Fruit fly (Drosophila melanogaster): Measurements from ENCODE around the gene CG10553.

The CG10553 gene

dm6 chr3R:25309175-25309574 is 8.7 kb downstream of the CG10553 start:
- no peak for TF ChIP-seq esn (GFP tag; optimal IDR thresholded peaks at IDR 0.05)
- TF ChIP-seq vri (GFP tag; optimal IDR thresholded peaks at IDR 0.05), result peak; percentile 9

dm6 chr3R:25308228-25308627 is 9.7 kb downstream of the CG10553 start, which contains the start of gene CG10550:
Gene CG10550, minus strand, starts transcription at chr3R:25308391.
- TF ChIP-seq Ets96B (tag; optimal IDR thresholded peaks at IDR 0.05), result no peak
- no peak for TF ChIP-seq Hr4 (GFP tag; optimal IDR thresholded peaks at IDR 0.05)
- TF ChIP-seq acj6 (GFP tag; optimal IDR thresholded peaks at IDR 0.05), result no peak
- no peak for TF ChIP-seq Sox14 (GFP tag; optimal IDR thresholded peaks at IDR 0.05)
- TF ChIP-seq CG10631 (GFP tag; optimal IDR thresholded peaks at IDR 0.05), result no peak
- TF ChIP-seq Ets21C (GFP tag; optimal IDR thresholded peaks at IDR 0.05), result no peak
- no peak for TF ChIP-seq Met (GFP tag; optimal IDR thresholded peaks at IDR 0.05)
- TF ChIP-seq Sox15 (GFP tag; optimal IDR thresholded peaks at IDR 0.05), result no peak
- TF ChIP-seq CG11294 (GFP tag; IDR thresholded peaks at IDR 0.05), result no peak
- no peak for TF ChIP-seq fkh (GFP tag; optimal IDR thresholded peaks at IDR 0.05)
- TF ChIP-seq CG11762 (GFP tag; optimal IDR thresholded peaks at IDR 0.05; ENCODE audit: insufficient read depth), result no peak
- no peak for TF ChIP-seq ss (GFP tag; optimal IDR thresholded peaks at IDR 0.05)
- no peak for TF ChIP-seq Eip93F (GFP tag; optimal IDR thresholded peaks at IDR 0.05)
- TF ChIP-seq CG4318 (GFP tag; optimal IDR thresholded peaks at IDR 0.05), result no peak
- TF ChIP-seq CG11902 (GFP tag; optimal IDR thresholded peaks at IDR 0.05), result no peak
- TF ChIP-seq lz (GFP tag; optimal IDR thresholded peaks at IDR 0.05), result no peak
- no peak for TF ChIP-seq topi (GFP tag; optimal IDR thresholded peaks at IDR 0.05)

- no peak for TF ChIP-seq CG11902 (GFP tag; optimal IDR thresholded peaks at IDR 0.05)
- TF ChIP-seq OdsH (GFP tag; optimal IDR thresholded peaks at IDR 0.05), result no peak
- no peak for TF ChIP-seq esn (GFP tag; optimal IDR thresholded peaks at IDR 0.05)
- peak; percentile 26 for TF ChIP-seq vri (GFP tag; optimal IDR thresholded peaks at IDR 0.05)
- TF ChIP-seq eg (GFP tag; IDR thresholded peaks at IDR 0.05), result no peak
- no peak for TF ChIP-seq Hr39 (GFP tag; optimal IDR thresholded peaks at IDR 0.05)
- no peak for TF ChIP-seq CG7368 (GFP tag; optimal IDR thresholded peaks at IDR 0.05)
- TF ChIP-seq Hr38 (GFP tag; optimal IDR thresholded peaks at IDR 0.05), result no peak
- TF ChIP-seq Lpt (GFP tag; optimal IDR thresholded peaks at IDR 0.05), result no peak
- no peak for TF ChIP-seq Sox14 (GFP tag; optimal IDR thresholded peaks at IDR 0.05)
- no peak for TF ChIP-seq CG6854 (GFP tag; optimal IDR thresholded peaks at IDR 0.05)
- TF ChIP-seq CG6808 (GFP tag; optimal IDR thresholded peaks at IDR 0.05), result no peak
- no peak for TF ChIP-seq CG32006 (GFP tag; optimal IDR thresholded peaks at IDR 0.05)
- no peak for TF ChIP-seq salr (GFP tag; optimal IDR thresholded peaks at IDR 0.05)
- TF ChIP-seq Gug (GFP tag; IDR thresholded peaks at IDR 0.05), result no peak
- peak; percentile 56 for TF ChIP-seq fkh (GFP tag; optimal IDR thresholded peaks at IDR 0.05)
These were observed 11.9 kb downstream of the CG10553 start for dm6 chr3R:25305822-25306544.

- peak; percentile 45 for TF ChIP-seq fkh (GFP tag; optimal IDR thresholded peaks at IDR 0.05)
- TF ChIP-seq Eip78C (GFP tag), result no peak
- TF ChIP-seq svp (GFP tag), result peak; percentile 97
These were observed 14.0 kb downstream of the CG10553 start, which contains the start of gene CG31436 for dm6 chr3R:25303857-25304440. Gene CG31436, plus strand, starts transcription at chr3R:25304137.

DNA sequence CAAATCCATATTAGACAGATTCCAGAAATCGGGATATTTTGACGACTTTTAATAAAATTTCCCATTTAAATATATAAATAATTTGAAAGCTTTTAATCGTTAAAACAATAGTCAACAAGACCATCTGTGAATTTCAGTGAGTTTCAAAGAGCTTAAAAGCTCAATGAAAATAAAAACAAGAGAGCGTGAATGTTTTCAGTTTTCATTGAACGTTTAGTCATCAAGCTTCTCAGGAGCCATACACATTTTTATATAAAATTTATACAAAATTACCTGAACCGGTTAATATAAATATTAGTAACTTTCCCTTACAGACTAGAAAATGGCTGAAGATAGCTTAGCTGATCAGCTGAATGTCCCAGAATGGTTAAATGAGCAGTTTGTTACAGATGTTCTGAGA is 15.7 kb downstream of the CG10553 start, which contains the start of gene CG31370:
Gene CG31370, plus strand, starts transcription at position 226 of the 400 bp plus-strand sequence.
- no peak for TF ChIP-seq CG1621 (tag; optimal IDR thresholded peaks at IDR 0.05)
- no peak for TF ChIP-seq CG16779 (tag; optimal IDR thresholded peaks at IDR 0.05)
- no peak for TF ChIP-seq CG4318 (GFP tag; optimal IDR thresholded peaks at IDR 0.05)
- TF ChIP-seq lz (GFP tag; optimal IDR thresholded peaks at IDR 0.05), result no peak
- TF ChIP-seq CG6808 (GFP tag; optimal IDR thresholded peaks at IDR 0.05), result no peak
